Worm (Caenorhabditis elegans): ENCODE results near the gene T28F3.5.

Gene T28F3.5

DNA sequence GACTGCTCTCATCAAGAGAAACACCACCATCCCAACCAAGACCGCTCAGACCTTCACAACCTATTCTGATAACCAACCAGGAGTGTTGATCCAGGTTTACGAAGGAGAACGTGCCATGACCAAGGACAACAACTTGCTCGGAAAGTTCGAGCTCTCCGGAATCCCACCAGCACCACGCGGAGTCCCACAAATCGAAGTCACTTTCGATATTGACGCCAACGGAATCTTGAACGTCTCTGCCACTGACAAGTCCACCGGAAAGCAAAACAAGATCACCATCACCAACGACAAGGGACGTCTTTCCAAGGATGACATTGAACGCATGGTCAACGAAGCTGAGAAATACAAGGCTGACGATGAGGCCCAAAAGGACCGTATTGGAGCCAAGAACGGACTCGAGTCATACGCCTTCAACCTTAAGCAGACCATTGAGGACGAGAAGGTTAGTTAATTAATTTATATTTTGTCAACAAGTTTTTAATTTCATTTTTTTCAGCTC, 14.1 kb upstream of the T28F3.5 start:
- TF ChIP-seq lsy-2 (tag; optimal IDR thresholded peaks at IDR 0.05) (peak in 1 of 2 experiments; percentile 11), efl-1 (optimal IDR thresholded peaks at IDR 0.05) (no peak), efl-1 (GFP tag; optimal IDR thresholded peaks at IDR 0.05 in 1 of 2) (peak in 1 of 2 experiments; percentile 66), rnt-1 (tag; optimal IDR thresholded peaks at IDR 0.05) (peak; percentile 16), dsc-1 (tag; optimal IDR thresholded peaks at IDR 0.05) (no peak), lin-35 (GFP tag; optimal IDR thresholded peaks at IDR 0.05) (peak in 1 of 2 experiments; percentile 0), fkh-8 (tag; optimal IDR thresholded peaks at IDR 0.05) (peak; percentile 9), nhr-20 (tag; optimal IDR thresholded peaks at IDR 0.05) (no peak), nhr-85 (tag) (peak; percentile 86)

DNA sequence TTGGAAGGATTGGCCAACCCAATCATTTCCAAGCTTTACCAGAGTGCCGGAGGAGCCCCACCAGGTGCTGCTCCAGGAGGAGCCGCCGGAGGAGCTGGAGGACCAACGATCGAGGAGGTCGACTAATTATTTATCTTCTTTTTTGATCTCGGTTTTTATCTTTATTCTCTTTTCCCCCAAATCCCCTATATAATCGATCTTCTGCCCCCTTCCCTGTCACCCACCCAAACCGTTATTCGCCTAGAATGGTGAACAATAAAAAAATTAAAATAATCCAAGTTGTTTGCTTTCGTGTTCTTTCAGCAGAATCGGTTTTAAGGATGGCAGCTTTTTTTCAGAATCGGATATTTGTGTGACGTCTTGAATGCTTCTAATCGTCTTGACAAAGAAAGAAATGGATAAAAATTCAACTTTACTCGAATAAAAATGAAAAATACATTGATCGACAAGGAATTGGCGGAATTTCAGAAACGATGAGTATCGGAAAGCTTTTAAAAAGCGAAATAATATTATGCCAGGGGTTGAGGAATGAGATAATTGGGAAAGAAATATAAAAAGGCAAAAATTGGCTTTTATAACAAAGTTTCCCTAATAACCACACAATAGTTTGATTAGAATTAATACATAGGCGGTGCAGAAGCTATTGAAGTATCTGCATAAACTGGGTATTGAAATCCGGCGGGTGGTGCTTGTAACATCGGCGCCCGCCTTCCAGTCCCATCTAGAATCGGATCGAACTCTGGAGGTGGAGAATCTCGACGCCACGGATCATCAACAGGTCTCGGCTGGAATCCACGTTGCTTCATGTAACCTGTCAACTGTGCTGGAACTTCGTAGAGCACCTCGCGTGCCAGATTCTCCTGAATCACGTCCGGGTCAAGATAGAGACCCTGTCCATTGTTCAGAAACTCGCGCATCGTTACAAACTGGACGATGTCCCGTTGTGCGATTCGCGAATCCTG, 13.2 kb upstream of the T28F3.5 start:
- peak; percentile 21; the same call in 1 of the 2 replicates for TF ChIP-seq ceh-88 (GFP tag; IDR thresholded peaks at IDR 0.05)
- TF ChIP-seq tbx-2 (tag; optimal IDR thresholded peaks at IDR 0.05) = peak; percentile 25
- peak; percentile 2 for TF ChIP-seq rnt-1 (tag; optimal IDR thresholded peaks at IDR 0.05)
- TF ChIP-seq zag-1 (tag; optimal IDR thresholded peaks at IDR 0.05) = no peak
- peak; percentile 62 for TF ChIP-seq lin-13 (GFP tag; optimal IDR thresholded peaks at IDR 0.05)
- no peak for TF ChIP-seq nhr-11 (tag; optimal IDR thresholded peaks at IDR 0.05)
- peak; percentile 27 for TF ChIP-seq zip-4 (GFP tag; optimal IDR thresholded peaks at IDR 0.05)
- TF ChIP-seq ztf-11 (tag; optimal IDR thresholded peaks at IDR 0.05) = no peak
- TF ChIP-seq snu-23 (GFP tag; optimal IDR thresholded peaks at IDR 0.05) = peak; percentile 73
- peak; percentile 65 for TF ChIP-seq fkh-8 (tag; optimal IDR thresholded peaks at IDR 0.05)
- TF ChIP-seq C16A3.4 (tag; optimal IDR thresholded peaks at IDR 0.05) = peak; percentile 17
- peak in 1 of 6 experiments; percentile 44 for TF ChIP-seq elt-3 (tag; optimal IDR thresholded peaks at IDR 0.05)
- TF ChIP-seq nhr-47 (tag; optimal IDR thresholded peaks at IDR 0.05) = peak; percentile 54
- peak; percentile 10 for TF ChIP-seq lir-3 (tag; optimal IDR thresholded peaks at IDR 0.05; ENCODE audit: poor library complexity)
- peak; percentile 25 for TF ChIP-seq ceh-63 (GFP tag; optimal IDR thresholded peaks at IDR 0.05)
- TF ChIP-seq nhr-19 (GFP tag; conservative IDR thresholded peaks at IDR 0.05) = peak; percentile 61
- peak; percentile 2 for TF ChIP-seq efl-3 (GFP tag; optimal IDR thresholded peaks at IDR 0.05)
- TF ChIP-seq nhr-20 (tag; optimal IDR thresholded peaks at IDR 0.05) = peak; percentile 70
- no peak for TF ChIP-seq nhr-237 (tag; optimal IDR thresholded peaks at IDR 0.05)
- no peak for TF ChIP-seq jun-1 (tag; optimal IDR thresholded peaks at IDR 0.05)
- peak; percentile 99 for TF ChIP-seq ama-1 (optimal IDR thresholded peaks at IDR 0.05)
- TF ChIP-seq lin-15B (tag; optimal IDR thresholded peaks at IDR 0.05) = peak; percentile 14
- peak; percentile 61 for TF ChIP-seq unc-30 (tag; optimal IDR thresholded peaks at IDR 0.05)
- peak; percentile 36 to 60 for TF ChIP-seq lin-35 (GFP tag; optimal IDR thresholded peaks at IDR 0.05)
- peak; percentile 82 for TF ChIP-seq nhr-71 (tag; optimal IDR thresholded peaks at IDR 0.05)
- peak; percentile 100 for TF ChIP-seq aly-2 (tag; optimal IDR thresholded peaks at IDR 0.05)
- peak; percentile 57 for TF ChIP-seq xbp-1 (tag; optimal IDR thresholded peaks at IDR 0.05)
- no peak for TF ChIP-seq nhr-28 (tag; optimal IDR thresholded peaks at IDR 0.05)
- peak; percentile 76 for TF ChIP-seq skn-1 (tag; optimal IDR thresholded peaks at IDR 0.05)
- peak; percentile 72 for TF ChIP-seq swsn-7 (tag; optimal IDR thresholded peaks at IDR 0.05)
- TF ChIP-seq ceh-82 (tag; optimal IDR thresholded peaks at IDR 0.05) = no peak
- TF ChIP-seq dsc-1 (tag; optimal IDR thresholded peaks at IDR 0.05) = peak; percentile 60
- peak in 1 of 2 experiments; percentile 16 for TF ChIP-seq efl-1 (optimal IDR thresholded peaks at IDR 0.05)
- peak; percentile 21 to 92 for TF ChIP-seq efl-1 (GFP tag; optimal IDR thresholded peaks at IDR 0.05 in 1 of 2)
- peak; percentile 58 for TF ChIP-seq ztf-4 (tag; optimal IDR thresholded peaks at IDR 0.05)
- no peak for TF ChIP-seq nhr-84 (tag; optimal IDR thresholded peaks at IDR 0.05)
- peak; percentile 59 for TF ChIP-seq elt-2 (tag; optimal IDR thresholded peaks at IDR 0.05)
- TF ChIP-seq lin-14 (GFP tag; optimal IDR thresholded peaks at IDR 0.05) = peak; percentile 40
- TF ChIP-seq pax-3 (tag; optimal IDR thresholded peaks at IDR 0.05) = no peak
- peak; percentile 62 for TF ChIP-seq nhr-90 (tag; optimal IDR thresholded peaks at IDR 0.05; ENCODE audit: poor library complexity)
- peak; percentile 91 for TF ChIP-seq mep-1 (tag; optimal IDR thresholded peaks at IDR 0.05)
- TF ChIP-seq dpl-1 (GFP tag; optimal IDR thresholded peaks at IDR 0.05) = peak in 2 of 3 experiments; percentile 22 to 28
- peak; percentile 25 for TF ChIP-seq pag-3 (tag; optimal IDR thresholded peaks at IDR 0.05; ENCODE audit: borderline replicate concordance, insufficient read depth)
- peak; percentile 29 for TF ChIP-seq aha-1 (tag; optimal IDR thresholded peaks at IDR 0.05)
